Fruit fly (Drosophila melanogaster) whole organism, larva: ENCODE results near the gene CG9396.

Experiments
- noc ChIP-seq: fragments of 200-800 bp; sonication (Bioruptor generic); optimal IDR thresholded peaks from 3 replicates; lab custom pipeline; 2019; ENCODE audit warnings: missing biosample characterization, mild to moderate bottlenecking, missing genetic modification characterization, moderate library complexity

CG9396 gene

dm6 chr3R:9594839-9595238 lies 23.4 kb upstream of the CG9396 start:
- no peak for TF ChIP-seq noc (tag; lab: Kevin White, UChicago)

dm6 chr3R:9594251-9594581 lies 22.8 kb upstream of the CG9396 start:
- no peak for TF ChIP-seq noc (tag; lab: Kevin White, UChicago)

- TF ChIP-seq noc (tag; lab: Kevin White, UChicago) = no peak
These were observed 22.2 kb upstream of the CG9396 start for dm6 chr3R:9593408-9594250.

dm6 chr3R:9591769-9592388 lies 20.5 kb upstream of the CG9396 start:
- no peak for TF ChIP-seq noc (tag; lab: Kevin White, UChicago)

dm6 chr3R:9590952-9591532 lies 19.6 kb upstream of the CG9396 start, which contains the start of the genes bocks and CG8312:
bocks (minus strand) TSS chr3R:9591002.
CG8312 (plus strand) TSS chr3R:9591309.
- peak; percentile 67 for TF ChIP-seq noc (tag; lab: Kevin White, UChicago)

- peak; percentile 3 for TF ChIP-seq noc (tag; lab: Kevin White, UChicago)
These were observed 15.3 kb upstream of the CG9396 start, which contains the start of gene P58IPK for dm6 chr3R:9586663-9587248. P58IPK (plus strand) TSS chr3R:9586942.

- TF ChIP-seq noc (tag; lab: Kevin White, UChicago) = no peak
These were observed 11.7 kb upstream of the CG9396 start, which contains the start of gene CG33654 for dm6 chr3R:9583122-9583521. CG33654 (minus strand) TSS chr3R:9583222.

- no peak for TF ChIP-seq noc (tag; lab: Kevin White, UChicago)
These were observed 10.6 kb upstream of the CG9396 start for dm6 chr3R:9581973-9582372.

- TF ChIP-seq noc (tag; lab: Kevin White, UChicago) = peak; percentile 1
These were observed 9.7 kb upstream of the CG9396 start, which contains the start of gene CG8301 for dm6 chr3R:9581089-9581520. CG8301 (plus strand) TSS chr3R:9581306.

- TF ChIP-seq noc (tag; lab: Kevin White, UChicago) = peak; percentile 89
These were observed 6.1 kb upstream of the CG9396 start, which contains the start of the genes Kap-alpha3 and Son for dm6 chr3R:9577382-9578137. Kap-alpha3 (minus strand) TSS chr3R:9577733. Son (plus strand) TSS chr3R:9578042.

- TF ChIP-seq noc (tag; lab: Kevin White, UChicago) = peak; percentile 77
These were observed 2.6 kb upstream of the CG9396 start, which contains the start of gene CG9399 for dm6 chr3R:9573812-9574587. CG9399 (minus strand) TSS chr3R:9574211.

- TF ChIP-seq noc (tag; lab: Kevin White, UChicago) = peak; percentile 43
These were observed 1.7 kb upstream of the CG9396 start for dm6 chr3R:9572929-9573811.

- TF ChIP-seq noc (tag; lab: Kevin White, UChicago) = no peak
These were observed 766 bp downstream of the CG9396 start for dm6 chr3R:9570657-9571056.
